Worm (Caenorhabditis elegans): ENCODE results near the gene ZK662.2.

- TF ChIP-seq T22C8.4 (GFP tag; IDR thresholded peaks at IDR 0.05), result no peak
- no peak for TF ChIP-seq ztf-29 (GFP tag; IDR thresholded peaks at IDR 0.05)
- no peak for TF ChIP-seq flt-1 (GFP tag; IDR thresholded peaks at IDR 0.05)
Measured at ce11 chrX:15696400-15696799, at the start of gene ZK662.2.
